Fruit fly (Drosophila melanogaster) whole organism, embryonic: ENCODE results near the gene ppl.

ENCODE experiments used
- CG1832 ChIP-seq: fragments of 200-800 bp; sonication (Bioruptor generic); optimal IDR thresholded peaks from 2 replicates; lab custom pipeline; 2017; ENCODE audit warnings: missing biosample characterization, mild to moderate bottlenecking, missing genetic modification characterization, inconsistent platforms
- CG18476 ChIP-seq: fragments of 200-800 bp; sonication (Bioruptor generic); optimal IDR thresholded peaks from 2 replicates; lab custom pipeline; 2016; ENCODE audit warnings: missing biosample characterization, mild to moderate bottlenecking, missing genetic modification characterization
- CG3838 ChIP-seq: fragments of 200-800 bp; sonication (Bioruptor generic); optimal IDR thresholded peaks from 3 replicates; lab custom pipeline; 2016; ENCODE audit warnings: missing biosample characterization, missing genetic modification characterization
- Dbx ChIP-seq: fragments of 200-800 bp; sonication (Bioruptor generic); IDR thresholded peaks from 3 replicates; pipeline ENCODE4 v1.3.6; 2022; ENCODE audit warnings: missing biosample characterization, missing genetic modification characterization
- aop ChIP-seq: fragments of 200-800 bp; sonication (Bioruptor generic); IDR thresholded peaks from 2 replicates; pipeline ENCODE4 v1.3.6; 2022; ENCODE audit warnings: missing biosample characterization, missing genetic modification characterization
- hth ChIP-seq: fragments of >200 bp; optimal IDR thresholded peaks from 2 replicates; lab custom pipeline; 2017; ENCODE audit warnings: inconsistent platforms
- pb ChIP-seq: fragments of 200-800 bp; sonication (Bioruptor generic); optimal IDR thresholded peaks from 3 replicates; lab custom pipeline; 2016; ENCODE audit warnings: missing biosample characterization, missing genetic modification characterization
- twi ChIP-seq: fragments of 200-800 bp; optimal IDR thresholded peaks from 2 replicates; lab custom pipeline; 2019; ENCODE audit warnings: missing biosample characterization, mild to moderate bottlenecking, missing genetic modification characterization, moderate library complexity

- TF ChIP-seq CG3838 (GFP tag; lab: Kevin White, UChicago) = no peak
- TF ChIP-seq twi (tag; lab: Kevin White, UChicago) = no peak
- no peak for TF ChIP-seq aop (GFP tag; lab: Robert Waterston, UW)
- no peak for TF ChIP-seq pb (GFP tag; lab: Kevin White, UChicago)
- TF ChIP-seq Dbx (GFP tag; lab: Robert Waterston, UW) = no peak
- TF ChIP-seq CG18476 (GFP tag; lab: Kevin White, UChicago) = no peak
- TF ChIP-seq hth (lab: Kevin White, UChicago) = no peak
- TF ChIP-seq CG1832 = no peak
These were observed 2.5 kb upstream of the ppl start for dm6 chr3L:21283795-21284194.
